Worm (Caenorhabditis elegans) whole organism, L3 larva: Measurements from ENCODE around the gene srh-55.

ENCODE experiments used
- aly-2 ChIP-seq: fragments of 150-350 bp; optimal IDR thresholded peaks from 2 replicates; lab custom pipeline; 2014; ENCODE audit warnings: missing biosample characterization, missing genetic modification characterization
- ceh-16 ChIP-seq: sonication (generic microtip); optimal IDR thresholded peaks from 2 replicates; lab custom pipeline; 2017; ENCODE audit warnings: missing biosample characterization, missing genetic modification characterization
- egl-27 ChIP-seq: sonication (generic microtip); optimal IDR thresholded peaks from 4 replicates; lab custom pipeline; 2017; ENCODE audit warnings: missing biosample characterization, missing genetic modification reagents, missing genetic modification characterization
- fkh-2 ChIP-seq: fragments of 150-350 bp; optimal IDR thresholded peaks from 2 replicates; lab custom pipeline; 2014; ENCODE audit warnings: missing biosample characterization, missing genetic modification reagents, missing genetic modification characterization
- fos-1 ChIP-seq: fragments of 150-350 bp; optimal IDR thresholded peaks from 2 replicates; lab custom pipeline; 2014; ENCODE audit warnings: missing biosample characterization, missing genetic modification characterization
- mdl-1 ChIP-seq: fragments of 150-350 bp; optimal IDR thresholded peaks from 2 replicates; lab custom pipeline; 2014; ENCODE audit warnings: missing biosample characterization, missing genetic modification characterization
- nhr-76 ChIP-seq: fragments of 150-350 bp; sonication (generic microtip); optimal IDR thresholded peaks from 5 replicates; lab custom pipeline; 2014; ENCODE audit warnings: missing biosample characterization, missing genetic modification characterization

- TF ChIP-seq mdl-1 (no peak), aly-2 (tag; lab: Kevin White, UChicago) (no peak), fos-1 (tag; lab: Kevin White, UChicago) (no peak), fkh-2 (tag; lab: Kevin White, UChicago) (no peak), nhr-76 (tag; lab: Kevin White, UChicago) (no peak), ceh-16 (tag; lab: Kevin White, UChicago) (no peak), egl-27 (tag; lab: Kevin White, UChicago) (no peak)
Observed at ce11 chrV:15132423-15132822, 21.0 kb upstream of the srh-55 start, which contains the start of gene str-171.
